Worm (Caenorhabditis elegans) whole organism, early embryonic: ENCODE measurements around the gene nhr-19.

Experiments
- B0310.2 ChIP-seq: sonication (generic microtip); optimal IDR thresholded peaks from 2 replicates; lab custom pipeline; 2016; ENCODE audit warnings: mild to moderate bottlenecking, missing genetic modification characterization, missing compliant biosample characterization
- ama-1 ChIP-seq: fragments of 150-350 bp; optimal IDR thresholded peaks from 2 replicates; lab custom pipeline; 2014
- ceh-36 ChIP-seq: sonication (generic microtip); optimal IDR thresholded peaks from 2 replicates; lab custom pipeline; 2016; ENCODE audit warnings: missing genetic modification characterization, inconsistent platforms, missing compliant biosample characterization
- hmbx-1 ChIP-seq: sonication (generic microtip); optimal IDR thresholded peaks from 2 replicates; lab custom pipeline; 2016; ENCODE audit warnings: mild to moderate bottlenecking, missing genetic modification characterization, missing compliant biosample characterization
- hmg-4 ChIP-seq: fragments of 200-800 bp; sonication (Bioruptor generic); optimal IDR thresholded peaks from 2 replicates; lab custom pipeline; 2018; ENCODE audit warnings: mild to moderate bottlenecking, missing genetic modification characterization, missing compliant biosample characterization
- scrt-1 ChIP-seq: fragments of 200-800 bp; sonication (Bioruptor generic); IDR thresholded peaks from 2 replicates; pipeline ENCODE4 v1.3.6; 2022; ENCODE audit warnings: missing genetic modification characterization, missing compliant biosample characterization

DNA sequence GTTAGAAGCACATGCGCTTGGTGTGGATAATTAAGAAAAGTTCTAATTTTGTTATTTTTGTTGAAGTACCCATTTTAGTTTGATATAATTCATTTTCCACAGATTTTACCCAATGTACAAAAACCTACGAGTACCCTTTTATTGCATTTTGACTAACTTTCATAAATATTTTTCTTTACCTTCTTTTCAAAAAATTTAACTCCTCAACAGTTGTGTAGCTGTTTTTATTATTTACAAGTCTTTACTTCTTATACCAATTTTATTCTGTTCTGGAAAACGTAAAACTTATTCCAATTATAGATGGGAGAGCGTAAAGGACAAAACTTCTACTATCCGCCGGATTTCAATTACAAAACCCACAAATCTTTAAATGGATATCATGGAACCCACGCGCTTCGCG lies 43.9 kb upstream of the nhr-19 start, which contains the start of gene ZK1307.9:
- TF ChIP-seq scrt-1 (GFP tag; lab: Robert Waterston, UW) (no peak), ama-1 (lab: Kevin White, UChicago) (no peak), hmg-4 (GFP tag; lab: Kevin White, UChicago) (no peak), ceh-36 (tag; lab: Kevin White, UChicago) (no peak), hmbx-1 (tag; lab: Kevin White, UChicago) (no peak), B0310.2 (no peak)
